Worm (Caenorhabditis elegans) whole organism, L3 larva: ENCODE measurements around the gene rps-13.

Experiments
- ZK546.5 ChIP-seq: sonication (generic microtip); optimal IDR thresholded peaks from 2 replicates; lab custom pipeline; 2017; ENCODE audit warnings: missing biosample characterization, missing genetic modification characterization
- ceh-28 ChIP-seq: fragments of 150-350 bp; optimal IDR thresholded peaks from 2 replicates; lab custom pipeline; 2014; ENCODE audit warnings: missing biosample characterization, missing genetic modification reagents, missing genetic modification characterization
- elt-2 ChIP-seq: sonication (generic microtip); optimal IDR thresholded peaks from 2 replicates; lab custom pipeline; 2016; ENCODE audit warnings: missing genetic modification reagents, mild to moderate bottlenecking, missing genetic modification characterization, missing compliant biosample characterization
- fkh-10 ChIP-seq: sonication (generic microtip); optimal IDR thresholded peaks from 2 replicates; lab custom pipeline; 2017; ENCODE audit warnings: missing biosample characterization, missing genetic modification reagents, missing genetic modification characterization
- lin-15B ChIP-seq: fragments of 150-350 bp; optimal IDR thresholded peaks from 2 replicates; lab custom pipeline; 2014; ENCODE audit warnings: missing biosample characterization, missing genetic modification characterization
- lin-39 ChIP-seq: fragments of 150-350 bp; optimal IDR thresholded peaks from 2 replicates; lab custom pipeline; 2018; ENCODE audit warnings: missing biosample characterization, missing genetic modification reagents, missing genetic modification characterization
- nhr-237 ChIP-seq: fragments of 150-350 bp; optimal IDR thresholded peaks from 2 replicates; lab custom pipeline; 2014; ENCODE audit warnings: missing biosample characterization, missing genetic modification characterization
- nhr-28 ChIP-seq: fragments of 150-350 bp; optimal IDR thresholded peaks from 2 replicates; lab custom pipeline; 2014; ENCODE audit warnings: missing biosample characterization, missing genetic modification characterization
- nhr-77 ChIP-seq: fragments of 150-350 bp; optimal IDR thresholded peaks from 2 replicates; lab custom pipeline; 2014; ENCODE audit warnings: missing biosample characterization, missing genetic modification characterization
- pqm-1 ChIP-seq: fragments of 150-350 bp; optimal IDR thresholded peaks from 2 replicates; lab custom pipeline; 2017; ENCODE audit warnings: missing biosample characterization, missing genetic modification characterization, inconsistent platforms
- snpc-4 ChIP-seq: fragments of 150-350 bp; optimal IDR thresholded peaks from 2 replicates; lab custom pipeline; 2014; ENCODE audit warnings: missing biosample characterization, missing genetic modification characterization
- unc-62 ChIP-seq: fragments of 150-350 bp; sonication (generic microtip); optimal IDR thresholded peaks from 4 replicates; lab custom pipeline; 2014; ENCODE audit warnings: missing biosample characterization, missing genetic modification reagents, missing genetic modification characterization

DNA sequence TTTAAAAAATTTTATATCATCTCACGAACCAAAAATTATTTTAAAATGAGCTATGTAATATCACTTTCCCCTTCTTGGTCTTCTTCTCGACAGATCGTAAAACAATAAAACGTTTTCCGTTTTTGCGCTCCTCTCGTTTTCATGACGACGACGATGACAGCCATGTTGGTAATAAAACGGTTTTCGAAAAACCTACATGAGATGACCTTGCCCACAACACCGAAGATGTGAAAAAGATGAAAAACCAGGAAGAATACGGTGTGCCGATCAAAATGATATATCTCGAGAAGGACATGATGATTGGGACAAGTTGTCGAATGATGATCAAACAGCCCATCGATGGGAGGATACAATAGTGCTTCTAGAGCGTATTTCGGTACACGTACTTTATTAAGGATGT is 16.1 kb downstream of the rps-13 start:
- TF ChIP-seq unc-62, result no peak
- no peak for TF ChIP-seq ZK546.5 (tag; lab: Kevin White, UChicago)
- no peak for TF ChIP-seq nhr-28
- no peak for TF ChIP-seq fkh-10 (GFP tag; lab: Kevin White, UChicago)
- no peak for TF ChIP-seq elt-2 (tag; lab: Kevin White, UChicago)
- no peak for TF ChIP-seq lin-15B
- TF ChIP-seq snpc-4 (tag; lab: Kevin White, UChicago), result no peak
- TF ChIP-seq ceh-28, result no peak
- no peak for TF ChIP-seq lin-39 (tag; lab: Kevin White, UChicago)
- no peak for TF ChIP-seq pqm-1
- TF ChIP-seq nhr-237 (tag; lab: Kevin White, UChicago), result no peak
- no peak for TF ChIP-seq nhr-77
